Fruit fly (Drosophila melanogaster) whole organism, embryonic: ENCODE data around the gene beat-IIa.

Source experiments
- Atf6 ChIP-seq: fragments of 200-800 bp; sonication (Bioruptor generic); IDR thresholded peaks from 2 replicates; pipeline ENCODE4 v1.3.6; 2022; ENCODE audit warnings: missing biosample characterization, missing genetic modification characterization
- Awh ChIP-seq: fragments of 200-800 bp; sonication (Bioruptor generic); IDR thresholded peaks from 2 replicates; pipeline ENCODE4, ENCODE4 v1.3.6; 2022; ENCODE audit warnings: missing biosample characterization, missing genetic modification characterization
- CG11085 ChIP-seq: fragments of 200-800 bp; sonication (Bioruptor generic); IDR thresholded peaks from 2 replicates; pipeline ENCODE4 v1.3.6; 2022; ENCODE audit warnings: missing biosample characterization, missing genetic modification characterization
- CG12236 ChIP-seq: fragments of 200-800 bp; sonication (Bioruptor generic); optimal IDR thresholded peaks from 2 replicates; lab custom pipeline; 2016; ENCODE audit warnings: missing biosample characterization, missing genetic modification characterization
- CG13287 ChIP-seq: fragments of 200-800 bp; sonication (Bioruptor generic); IDR thresholded peaks from 2 replicates; pipeline ENCODE4 v1.3.6; 2022; ENCODE audit warnings: missing biosample characterization, missing genetic modification characterization; ENCODE audit not compliant: partially characterized antibody
- CG13775 ChIP-seq: fragments of 200-800 bp; sonication (Bioruptor generic); optimal IDR thresholded peaks from 3 replicates; lab custom pipeline; 2017; ENCODE audit warnings: missing biosample characterization, mild to moderate bottlenecking, missing genetic modification characterization
- CG14667 ChIP-seq: fragments of 200-800 bp; sonication (Bioruptor generic); IDR thresholded peaks from 2 replicates; pipeline ENCODE4 v1.3.6; 2022; ENCODE audit warnings: missing biosample characterization, missing genetic modification characterization
- CG15479 ChIP-seq: fragments of 200-800 bp; sonication (Bioruptor generic); optimal IDR thresholded peaks from 3 replicates; lab custom pipeline; 2019; ENCODE audit warnings: missing biosample characterization, mild to moderate bottlenecking, missing genetic modification characterization, moderate library complexity
- CG16815 ChIP-seq: fragments of 200-800 bp; sonication (Bioruptor generic); optimal IDR thresholded peaks from 3 replicates; lab custom pipeline; 2017; ENCODE audit warnings: missing biosample characterization, mild to moderate bottlenecking, missing genetic modification characterization
- CG17385 ChIP-seq: fragments of 200-800 bp; sonication (Bioruptor generic); optimal IDR thresholded peaks from 3 replicates; lab custom pipeline; 2018; ENCODE audit warnings: missing biosample characterization, mild to moderate bottlenecking, missing genetic modification characterization
- CG18262 ChIP-seq: fragments of 200-800 bp; optimal IDR thresholded peaks from 3 replicates; lab custom pipeline; 2019; ENCODE audit warnings: missing biosample characterization, mild to moderate bottlenecking, missing genetic modification characterization, moderate library complexity
- CG2129 ChIP-seq: fragments of 200-800 bp; sonication (Bioruptor generic); IDR thresholded peaks from 2 replicates; pipeline ENCODE4 v1.3.6; 2022; ENCODE audit warnings: missing biosample characterization, missing genetic modification characterization; ENCODE audit not compliant: partially characterized antibody
- CG30431 ChIP-seq: fragments of 200-800 bp; sonication (Bioruptor generic); optimal IDR thresholded peaks from 2 replicates; lab custom pipeline; 2017; ENCODE audit warnings: missing biosample characterization, missing genetic modification characterization
- CG3065 ChIP-seq: fragments of 200-800 bp; sonication (Bioruptor generic); optimal IDR thresholded peaks from 2 replicates; lab custom pipeline; 2016; ENCODE audit warnings: missing biosample characterization, missing genetic modification characterization
- CG33557 ChIP-seq: fragments of 200-800 bp; sonication (Bioruptor generic); optimal IDR thresholded peaks from 2 replicates; lab custom pipeline; 2019; ENCODE audit warnings: missing biosample characterization, mild to moderate bottlenecking, missing genetic modification characterization, moderate library complexity
- CG3847 ChIP-seq: fragments of 200-800 bp; sonication (Bioruptor generic); IDR thresholded peaks from 2 replicates; pipeline ENCODE4 v1.3.6; 2022; ENCODE audit warnings: missing biosample characterization, missing genetic modification characterization
- CG4328 ChIP-seq: fragments of 200-800 bp; sonication (Bioruptor generic); optimal IDR thresholded peaks from 3 replicates; lab custom pipeline; 2017; ENCODE audit warnings: missing biosample characterization, missing genetic modification reagents, missing genetic modification characterization
- CG5180 ChIP-seq: fragments of 200-800 bp; sonication (Bioruptor generic); optimal IDR thresholded peaks from 3 replicates; lab custom pipeline; 2017; ENCODE audit warnings: missing biosample characterization, missing genetic modification characterization, mild to moderate bottlenecking, moderate library complexity, missing genetic modification reagents
- CG8089 ChIP-seq: fragments of 200-800 bp; sonication (Bioruptor generic); optimal IDR thresholded peaks from 3 replicates; lab custom pipeline; 2016; ENCODE audit warnings: missing biosample characterization, missing genetic modification characterization
- CG8765 ChIP-seq: fragments of 200-800 bp; sonication (Bioruptor generic); IDR thresholded peaks from 2 replicates; pipeline ENCODE4 v1.3.6; 2022; ENCODE audit warnings: missing biosample characterization, missing genetic modification characterization
- CHES-1-like ChIP-seq: fragments of 200-800 bp; sonication (Bioruptor generic); optimal IDR thresholded peaks from 2 replicates; lab custom pipeline; 2016; ENCODE audit warnings: missing biosample characterization, missing genetic modification characterization
- D ChIP-seq, 2 experiments: fragments of 200-800 bp in 1 of 2; fragments of >200 bp in 1 of 2; sonication (Bioruptor generic) in 1 of 2; optimal IDR thresholded peaks; 2 replicates in 1 of 2; 3 replicates in 1 of 2; lab custom pipeline; 2017; ENCODE audit warnings: mild to moderate bottlenecking in 1 of 2, missing biosample characterization in 1 of 2, missing genetic modification characterization in 1 of 2, missing genetic modification reagents in 1 of 2
- Dbx ChIP-seq: fragments of 200-800 bp; sonication (Bioruptor generic); IDR thresholded peaks from 3 replicates; pipeline ENCODE4 v1.3.6; 2022; ENCODE audit warnings: missing biosample characterization, missing genetic modification characterization
- E2f1 ChIP-seq: fragments of 200-800 bp; sonication (Bioruptor generic); IDR thresholded peaks from 2 replicates; pipeline ENCODE4 v1.3.6; 2022; ENCODE audit warnings: missing biosample characterization, missing genetic modification characterization
- Fer1 ChIP-seq: fragments of 200-800 bp; sonication (Bioruptor generic); optimal IDR thresholded peaks from 2 replicates; lab custom pipeline; 2017; ENCODE audit warnings: missing biosample characterization, mild to moderate bottlenecking, missing genetic modification characterization
- HLH4C ChIP-seq: fragments of 200-800 bp; sonication (Bioruptor generic); IDR thresholded peaks from 3 replicates; pipeline ENCODE4 v1.3.6; 2022; ENCODE audit warnings: missing biosample characterization, missing genetic modification characterization; ENCODE audit not compliant: partially characterized antibody
- Hr3 ChIP-seq: fragments of 200-800 bp; sonication (Bioruptor generic); optimal IDR thresholded peaks from 3 replicates; lab custom pipeline; 2016; ENCODE audit warnings: missing biosample characterization, missing genetic modification characterization
- Hr78 ChIP-seq, 2 experiments: fragments of 200-800 bp in 1 of 2; fragments of >200 bp in 1 of 2; sonication (Bioruptor generic) in 1 of 2; optimal IDR thresholded peaks; 2 replicates each; lab custom pipeline; 2017 to 2019; ENCODE audit warnings: missing biosample characterization in 2 of 2, missing genetic modification characterization in 2 of 2, mild to moderate bottlenecking in 1 of 2, moderate library complexity in 1 of 2
- Mes4 ChIP-seq: fragments of 200-800 bp; sonication (Bioruptor generic); optimal IDR thresholded peaks from 2 replicates; lab custom pipeline; 2016; ENCODE audit warnings: missing biosample characterization, missing genetic modification characterization
- Nf-YC ChIP-seq: fragments of 200-800 bp; optimal IDR thresholded peaks from 3 replicates; lab custom pipeline; 2019; ENCODE audit warnings: missing biosample characterization, mild to moderate bottlenecking, missing genetic modification characterization, moderate library complexity
- Ssrp ChIP-seq: fragments of 200-800 bp; sonication (Bioruptor generic); optimal IDR thresholded peaks from 2 replicates; lab custom pipeline; 2018; ENCODE audit warnings: missing biosample characterization, mild to moderate bottlenecking, missing genetic modification characterization, moderate library complexity
- danr ChIP-seq: fragments of 200-800 bp; sonication (Bioruptor generic); IDR thresholded peaks from 2 replicates; pipeline ENCODE4 v1.3.6; 2022; ENCODE audit warnings: missing biosample characterization, missing genetic modification characterization
- dmrt11E ChIP-seq: fragments of 200-800 bp; sonication (Bioruptor generic); optimal IDR thresholded peaks from 3 replicates; lab custom pipeline; 2018; ENCODE audit warnings: missing biosample characterization, mild to moderate bottlenecking, missing genetic modification characterization, moderate library complexity
- ftz-f1 ChIP-seq: fragments of 200-800 bp; sonication (Bioruptor generic); optimal IDR thresholded peaks from 2 replicates; lab custom pipeline; 2016; ENCODE audit warnings: missing biosample characterization, missing genetic modification characterization
- gsb-n ChIP-seq: fragments of 200-800 bp; sonication (Bioruptor generic); optimal IDR thresholded peaks from 3 replicates; lab custom pipeline; 2018; ENCODE audit warnings: missing biosample characterization, mild to moderate bottlenecking, missing genetic modification characterization
- ham ChIP-seq: fragments of 200-800 bp; sonication (Bioruptor generic); IDR thresholded peaks from 2 replicates; pipeline ENCODE4 v1.3.6; 2022; ENCODE audit warnings: missing biosample characterization, missing genetic modification characterization
- maf-S ChIP-seq: fragments of 200-800 bp; sonication (Bioruptor generic); optimal IDR thresholded peaks from 2 replicates; lab custom pipeline; 2016; ENCODE audit warnings: missing biosample characterization, missing genetic modification characterization
- nerfin-2 ChIP-seq: fragments of 200-800 bp; sonication (Bioruptor generic); IDR thresholded peaks from 2 replicates; pipeline ENCODE4 v1.3.6; 2022; ENCODE audit warnings: missing biosample characterization, missing genetic modification characterization; ENCODE audit not compliant: partially characterized antibody
- pan ChIP-seq, 4 experiments: fragments of >200 bp in 3 of 4; fragments of 200-800 bp in 1 of 4; sonication (Bioruptor generic) in 1 of 4; optimal IDR thresholded peaks in 3 of 4; IDR thresholded peaks in 1 of 4; 2 replicates each; pipeline versions ENCODE4 v1.3.6 to Lab custom; 2017 to 2022; ENCODE audit warnings: missing biosample characterization in 2 of 4, missing genetic modification characterization in 2 of 4, mixed read lengths in 1 of 4
- prd ChIP-seq, 3 experiments: fragments of >200 bp in 2 of 3; fragments of 200-800 bp in 1 of 3; sonication (Bioruptor generic) in 1 of 3; optimal IDR thresholded peaks in 2 of 3; IDR thresholded peaks in 1 of 3; 2 replicates in 2 of 3; 3 replicates in 1 of 3; pipeline versions ENCODE4 v1.3.6 to Lab custom; 2017 to 2022; ENCODE audit warnings: missing biosample characterization in 1 of 3, missing genetic modification characterization in 1 of 3
- sens ChIP-seq: fragments of 200-800 bp; sonication (Bioruptor generic); peaks from one replicate; lab custom pipeline; 2016; ENCODE audit warnings: missing biosample characterization, missing genetic modification characterization
- slbo ChIP-seq: fragments of 200-800 bp; sonication (Bioruptor generic); IDR thresholded peaks from 2 replicates; pipeline ENCODE4 v1.3.6; 2022; ENCODE audit warnings: missing biosample characterization, missing genetic modification characterization
- sob ChIP-seq: fragments of 200-800 bp; sonication (Bioruptor generic); IDR thresholded peaks from 2 replicates; pipeline ENCODE4 v1.3.6; 2022; ENCODE audit warnings: missing biosample characterization, missing genetic modification characterization
- tio ChIP-seq: fragments of 200-800 bp; sonication (Bioruptor generic); optimal IDR thresholded peaks from 2 replicates; lab custom pipeline; 2017; ENCODE audit warnings: missing biosample characterization, missing genetic modification characterization, inconsistent platforms
- trem ChIP-seq: fragments of 200-800 bp; optimal IDR thresholded peaks from 3 replicates; lab custom pipeline; 2019; ENCODE audit warnings: missing biosample characterization, mild to moderate bottlenecking, missing genetic modification characterization, moderate library complexity
- vvl ChIP-seq: fragments of 200-800 bp; sonication (Bioruptor generic); IDR thresholded peaks from 2 replicates; pipeline ENCODE4 v1.3.6; 2022; ENCODE audit warnings: missing biosample characterization, missing genetic modification characterization
- zen ChIP-seq: fragments of 200-800 bp; sonication (Bioruptor generic); optimal IDR thresholded peaks from 3 replicates; lab custom pipeline; 2018; ENCODE audit warnings: missing biosample characterization, mild to moderate bottlenecking, missing genetic modification characterization, moderate library complexity
- zen2 ChIP-seq: fragments of 200-800 bp; sonication (Bioruptor generic); IDR thresholded peaks from 3 replicates; pipeline ENCODE4 v1.3.6; 2022; ENCODE audit warnings: missing biosample characterization, missing genetic modification characterization; ENCODE audit not compliant: partially characterized antibody
- zfh2 ChIP-seq: fragments of 200-800 bp; sonication (Bioruptor generic); optimal IDR thresholded peaks from 2 replicates; lab custom pipeline; 2016; ENCODE audit warnings: missing biosample characterization, missing genetic modification characterization

Gene beat-IIa

dm6 chr3R:17371094-17371493 is 5.2 kb upstream of the beat-IIa start (continued):
- no peak for TF ChIP-seq CG2129 (GFP tag; lab: Robert Waterston, UW)
- peak; percentile 38 for TF ChIP-seq sens (GFP tag; lab: Kevin White, UChicago)
- no peak for TF ChIP-seq CG3065 (GFP tag; lab: Kevin White, UChicago)
- no peak for TF ChIP-seq danr (GFP tag; lab: Robert Waterston, UW)
- TF ChIP-seq CG8765: no peak
- no peak for TF ChIP-seq CG11085 (GFP tag; lab: Robert Waterston, UW)
- no peak for TF ChIP-seq CG12236
- TF ChIP-seq Atf6: no peak
- TF ChIP-seq sob (GFP tag; lab: Robert Waterston, UW): peak; percentile 27; the same call in 1 of the 2 replicates
- TF ChIP-seq CHES-1-like (GFP tag; lab: Kevin White, UChicago): no peak
- no peak for TF ChIP-seq ftz-f1 (GFP tag; lab: Kevin White, UChicago)
- no peak for TF ChIP-seq D (optimal IDR thresholded peaks at IDR 0.05; lab: Kevin White, UChicago)
- no peak for TF ChIP-seq D (GFP tag; optimal IDR thresholded peaks at IDR 0.05; lab: Kevin White, UChicago)
- no peak for TF ChIP-seq CG4328 (GFP tag; lab: Kevin White, UChicago)
- peak; percentile 13; the same call in 1 of the 2 replicates for TF ChIP-seq Awh
- TF ChIP-seq pan (optimal IDR thresholded peaks at IDR 0.05; lab: Kevin White, UChicago): no peak
- peak in 1 of 2 experiments; percentile 46 for TF ChIP-seq pan (GFP tag; optimal IDR thresholded peaks at IDR 0.05 in 1 of 2, IDR thresholded peaks at IDR 0.05 in 1 of 2)
- TF ChIP-seq Hr3 (GFP tag; lab: Kevin White, UChicago): no peak
- no peak for TF ChIP-seq Hr78 (GFP tag; optimal IDR thresholded peaks at IDR 0.05; lab: Kevin White, UChicago)
- TF ChIP-seq CG8089: no peak
- no peak for TF ChIP-seq CG33557
- peak; percentile 45; the same call in 1 of the 2 replicates for TF ChIP-seq slbo (GFP tag; lab: Robert Waterston, UW)
- no peak for TF ChIP-seq Fer1 (GFP tag; lab: Kevin White, UChicago)
- TF ChIP-seq CG13287 (GFP tag; lab: Robert Waterston, UW): no peak
- TF ChIP-seq tio (GFP tag; lab: Kevin White, UChicago): no peak
- no peak for TF ChIP-seq gsb-n (tag; lab: Kevin White, UChicago)
- TF ChIP-seq zfh2 (GFP tag; lab: Kevin White, UChicago): peak; percentile 3
- TF ChIP-seq CG18262 (tag; lab: Kevin White, UChicago): no peak
- no peak for TF ChIP-seq CG15479 (GFP tag; lab: Kevin White, UChicago)
- TF ChIP-seq CG16815 (GFP tag; lab: Kevin White, UChicago): no peak
- no peak for TF ChIP-seq Ssrp
- no peak for TF ChIP-seq Mes4 (GFP tag; lab: Kevin White, UChicago)
- TF ChIP-seq dmrt11E (tag; lab: Kevin White, UChicago): no peak
- no peak for TF ChIP-seq maf-S (GFP tag; lab: Kevin White, UChicago)
- TF ChIP-seq Dbx: peak; percentile 49; the same call in 1 of the 3 replicates
- TF ChIP-seq HLH4C (GFP tag; lab: Robert Waterston, UW): no peak
- no peak for TF ChIP-seq trem (tag; lab: Kevin White, UChicago)
- TF ChIP-seq nerfin-2 (GFP tag; lab: Robert Waterston, UW): no peak
- TF ChIP-seq zen2 (GFP tag; lab: Robert Waterston, UW): no peak
- no peak for TF ChIP-seq CG13775 (GFP tag; lab: Kevin White, UChicago)
- no peak for TF ChIP-seq zen (tag; lab: Kevin White, UChicago)
- TF ChIP-seq CG3847 (GFP tag; lab: Robert Waterston, UW): no peak; the same call in 1 of the 2 replicates
- TF ChIP-seq CG30431 (GFP tag; lab: Kevin White, UChicago): no peak
- peak; percentile 26; the same call in 1 of the 2 replicates for TF ChIP-seq E2f1
- TF ChIP-seq CG14667 (GFP tag; lab: Robert Waterston, UW): no peak
- no peak for TF ChIP-seq prd (optimal IDR thresholded peaks at IDR 0.05; lab: Kevin White, UChicago)
- TF ChIP-seq prd (GFP tag; IDR thresholded peaks at IDR 0.05; lab: Robert Waterston, UW): no peak
- peak; percentile 58; the same call in 1 of the 2 replicates for TF ChIP-seq vvl (GFP tag; lab: Robert Waterston, UW)
- no peak for TF ChIP-seq ham (GFP tag; lab: Robert Waterston, UW)
- no peak for TF ChIP-seq Nf-YC (tag; lab: Kevin White, UChicago)
- no peak for TF ChIP-seq CG17385 (GFP tag; lab: Kevin White, UChicago)
- no peak for TF ChIP-seq CG5180 (GFP tag; lab: Kevin White, UChicago)
